Fruit fly (Drosophila melanogaster) S2 (cell line): Measurements from ENCODE around the gene AP-2alpha.

ENCODE experiments used
- CG8478 ChIP-seq: fragments of >200 bp; optimal IDR thresholded peaks from 2 replicates; lab custom pipeline; 2018
- CTCF ChIP-seq, 2 experiments: fragments of >200 bp; optimal IDR thresholded peaks; 2 replicates each; lab custom pipeline; 2018

- TF ChIP-seq CG8478 (lab: Kevin White, UChicago) = no peak
- no peak for TF ChIP-seq CTCF (optimal IDR thresholded peaks at IDR 0.05; lab: Kevin White, UChicago)
These were observed 41.2 kb upstream of the AP-2alpha start for dm6 chr2L:455738-456137.
